Fruit fly (Drosophila melanogaster) whole organism, embryonic: ENCODE measurements around the gene Vago.

ENCODE experiments used
- Bteb2 ChIP-seq: fragments of 200-800 bp; sonication (Bioruptor generic); optimal IDR thresholded peaks from 2 replicates; lab custom pipeline; 2016; ENCODE audit warnings: missing biosample characterization, missing genetic modification characterization
- CG1024 ChIP-seq: fragments of 200-800 bp; sonication (Bioruptor generic); IDR thresholded peaks from 2 replicates; pipeline ENCODE4 v1.3.6; 2022; ENCODE audit warnings: missing biosample characterization, missing genetic modification characterization
- CG11695 ChIP-seq: fragments of 200-800 bp; sonication (Bioruptor generic); IDR thresholded peaks from 3 replicates; pipeline ENCODE4 v1.3.6; 2022; ENCODE audit warnings: missing biosample characterization, missing genetic modification characterization
- CG14710 ChIP-seq: fragments of 200-800 bp; sonication (Bioruptor generic); optimal IDR thresholded peaks from 3 replicates; lab custom pipeline; 2019; ENCODE audit warnings: missing biosample characterization, mild to moderate bottlenecking, missing genetic modification characterization, moderate library complexity
- CG1602 ChIP-seq: fragments of 200-800 bp; sonication (Bioruptor generic); optimal IDR thresholded peaks from 3 replicates; lab custom pipeline; 2016; ENCODE audit warnings: missing biosample characterization, missing genetic modification characterization
- CG1647 ChIP-seq: fragments of 200-800 bp; sonication (Bioruptor generic); optimal IDR thresholded peaks from 3 replicates; lab custom pipeline; 2016; ENCODE audit warnings: missing biosample characterization, missing genetic modification characterization
- CG17829 ChIP-seq: fragments of 200-800 bp; optimal IDR thresholded peaks from 2 replicates; lab custom pipeline; 2019; ENCODE audit warnings: missing biosample characterization, mild to moderate bottlenecking, missing genetic modification characterization, moderate library complexity
- CG1832 ChIP-seq: fragments of 200-800 bp; sonication (Bioruptor generic); optimal IDR thresholded peaks from 2 replicates; lab custom pipeline; 2017; ENCODE audit warnings: missing biosample characterization, mild to moderate bottlenecking, missing genetic modification characterization, inconsistent platforms
- CG18476 ChIP-seq: fragments of 200-800 bp; sonication (Bioruptor generic); optimal IDR thresholded peaks from 2 replicates; lab custom pipeline; 2016; ENCODE audit warnings: missing biosample characterization, mild to moderate bottlenecking, missing genetic modification characterization
- CG2120 ChIP-seq: fragments of 200-800 bp; sonication (Bioruptor generic); optimal IDR thresholded peaks from 3 replicates; lab custom pipeline; 2016; ENCODE audit warnings: missing biosample characterization, missing genetic modification characterization
- CG30020 ChIP-seq: fragments of 200-800 bp; optimal IDR thresholded peaks from 2 replicates; lab custom pipeline; 2019; ENCODE audit warnings: missing biosample characterization, mild to moderate bottlenecking, missing genetic modification characterization, moderate library complexity
- CG6765 ChIP-seq: fragments of 200-800 bp; sonication (Bioruptor generic); optimal IDR thresholded peaks from 3 replicates; lab custom pipeline; 2017; ENCODE audit warnings: missing biosample characterization, mild to moderate bottlenecking, missing genetic modification characterization
- CG6854 ChIP-seq: fragments of 200-800 bp; sonication (Bioruptor generic); optimal IDR thresholded peaks from 3 replicates; lab custom pipeline; 2017; ENCODE audit warnings: missing biosample characterization, mild to moderate bottlenecking, missing genetic modification characterization
- CG7839 ChIP-seq: fragments of 200-800 bp; sonication (Bioruptor generic); optimal IDR thresholded peaks from 3 replicates; lab custom pipeline; 2018; ENCODE audit warnings: missing biosample characterization, mild to moderate bottlenecking, missing genetic modification characterization, moderate library complexity
- CoRest ChIP-seq: fragments of 200-800 bp; sonication (Bioruptor generic); optimal IDR thresholded peaks from 3 replicates; lab custom pipeline; 2018; ENCODE audit warnings: missing biosample characterization, mild to moderate bottlenecking, missing genetic modification characterization, moderate library complexity
- Dbx ChIP-seq: fragments of 200-800 bp; sonication (Bioruptor generic); IDR thresholded peaks from 3 replicates; pipeline ENCODE4 v1.3.6; 2022; ENCODE audit warnings: missing biosample characterization, missing genetic modification characterization
- Dfd ChIP-seq, 2 experiments: fragments of >200 bp; optimal IDR thresholded peaks; 2 replicates each; lab custom pipeline; 2017; ENCODE audit warnings: missing biosample characterization in 2 of 2, missing genetic modification characterization in 2 of 2
- Dref ChIP-seq: fragments of 200-800 bp; sonication (Bioruptor generic); IDR thresholded peaks from 2 replicates; pipeline ENCODE4 v1.3.6; 2022; ENCODE audit warnings: missing biosample characterization, missing genetic modification characterization
- Ets97D ChIP-seq: fragments of 200-800 bp; sonication (Bioruptor generic); optimal IDR thresholded peaks from 3 replicates; lab custom pipeline; 2016; ENCODE audit warnings: missing biosample characterization, missing genetic modification characterization
- Fer3 ChIP-seq: fragments of 200-800 bp; sonication (Bioruptor generic); optimal IDR thresholded peaks from 2 replicates; lab custom pipeline; 2018; ENCODE audit warnings: missing biosample characterization, mild to moderate bottlenecking, missing genetic modification characterization, moderate library complexity
- Hand ChIP-seq: fragments of 200-800 bp; sonication (Bioruptor generic); optimal IDR thresholded peaks from 2 replicates; lab custom pipeline; 2017; ENCODE audit warnings: mild to moderate bottlenecking, missing biosample characterization, missing genetic modification reagents, missing genetic modification characterization
- Hr78 ChIP-seq, 2 experiments: fragments of 200-800 bp in 1 of 2; fragments of >200 bp in 1 of 2; sonication (Bioruptor generic) in 1 of 2; optimal IDR thresholded peaks; 2 replicates each; lab custom pipeline; 2017 to 2019; ENCODE audit warnings: missing biosample characterization in 2 of 2, missing genetic modification characterization in 2 of 2, mild to moderate bottlenecking in 1 of 2, moderate library complexity in 1 of 2
- Lpt ChIP-seq: fragments of >200 bp; optimal IDR thresholded peaks from 2 replicates; lab custom pipeline; 2018; ENCODE audit warnings: missing biosample characterization, missing genetic modification characterization
- MBD-R2 ChIP-seq: fragments of 200-800 bp; sonication (Bioruptor generic); IDR thresholded peaks from 2 replicates; pipeline ENCODE4 v1.3.6; 2022; ENCODE audit warnings: missing biosample characterization, missing genetic modification characterization
- Mad ChIP-seq: fragments of 200-800 bp; sonication (Bioruptor generic); optimal IDR thresholded peaks from 2 replicates; lab custom pipeline; 2016; ENCODE audit warnings: missing biosample characterization, missing genetic modification characterization
- Myb ChIP-seq: fragments of 200-800 bp; sonication (Bioruptor generic); optimal IDR thresholded peaks from 2 replicates; lab custom pipeline; 2016; ENCODE audit warnings: missing biosample characterization, missing genetic modification characterization
- NC2α ChIP-seq: fragments of 200-800 bp; sonication (Bioruptor generic); optimal IDR thresholded peaks from 2 replicates; lab custom pipeline; 2016; ENCODE audit warnings: missing biosample characterization, missing genetic modification characterization
- Nf-YC ChIP-seq: fragments of 200-800 bp; optimal IDR thresholded peaks from 3 replicates; lab custom pipeline; 2019; ENCODE audit warnings: missing biosample characterization, mild to moderate bottlenecking, missing genetic modification characterization, moderate library complexity
- Optix ChIP-seq: fragments of 200-800 bp; sonication (Bioruptor generic); IDR thresholded peaks from 3 replicates; pipeline ENCODE4 v1.3.6; 2022; ENCODE audit warnings: missing biosample characterization, missing genetic modification characterization
- Sin3A ChIP-seq: fragments of >200 bp; optimal IDR thresholded peaks from 2 replicates; lab custom pipeline; 2018
- Taf1 ChIP-seq: fragments of 200-800 bp; sonication (Bioruptor generic); IDR thresholded peaks from 2 replicates; pipeline ENCODE4 v1.3.6; 2022; ENCODE audit warnings: missing biosample characterization, missing genetic modification characterization
- ac ChIP-seq: fragments of 200-800 bp; sonication (Bioruptor generic); optimal IDR thresholded peaks from 3 replicates; lab custom pipeline; 2017; ENCODE audit warnings: missing biosample characterization, mild to moderate bottlenecking, missing genetic modification characterization
- aop ChIP-seq: fragments of 200-800 bp; sonication (Bioruptor generic); IDR thresholded peaks from 2 replicates; pipeline ENCODE4 v1.3.6; 2022; ENCODE audit warnings: missing biosample characterization, missing genetic modification characterization
- bab2 ChIP-seq: fragments of 200-800 bp; sonication (Bioruptor generic); optimal IDR thresholded peaks from 2 replicates; lab custom pipeline; 2016; ENCODE audit warnings: missing biosample characterization, missing genetic modification characterization
- bbx ChIP-seq: fragments of 200-800 bp; sonication (Bioruptor generic); IDR thresholded peaks from 2 replicates; pipeline ENCODE4 v1.3.6; 2022; ENCODE audit warnings: missing biosample characterization, missing genetic modification characterization; ENCODE audit not compliant: partially characterized antibody
- croc ChIP-seq: fragments of 200-800 bp; sonication (Bioruptor generic); conservative IDR thresholded peaks from 3 replicates; pipeline ENCODE4 v1.3.6; 2022; ENCODE audit warnings: missing biosample characterization, missing genetic modification characterization
- crp ChIP-seq, 2 experiments: fragments of 200-800 bp; sonication (Bioruptor generic); optimal IDR thresholded peaks; 2 replicates in 1 of 2; 3 replicates in 1 of 2; lab custom pipeline; 2017; ENCODE audit warnings: missing biosample characterization in 2 of 2, missing genetic modification characterization in 2 of 2, mild to moderate bottlenecking in 1 of 2, moderate library complexity in 1 of 2
- cwo ChIP-seq: fragments of 200-800 bp; sonication (Bioruptor generic); optimal IDR thresholded peaks from 3 replicates; lab custom pipeline; 2017; ENCODE audit warnings: missing biosample characterization, missing genetic modification characterization, mild to moderate bottlenecking, moderate library complexity, missing genetic modification reagents
- dati ChIP-seq: fragments of 200-800 bp; sonication (Bioruptor generic); IDR thresholded peaks from 2 replicates; pipeline ENCODE4 v1.3.6; 2022; ENCODE audit warnings: missing biosample characterization, missing genetic modification characterization
- gce ChIP-seq: fragments of 200-800 bp; sonication (Bioruptor generic); IDR thresholded peaks from 3 replicates; pipeline ENCODE4 v1.3.6; 2022; ENCODE audit warnings: missing biosample characterization, missing genetic modification characterization
- kay ChIP-seq: fragments of 200-800 bp; sonication (Bioruptor generic); optimal IDR thresholded peaks from 2 replicates; lab custom pipeline; 2016; ENCODE audit warnings: missing biosample characterization, missing genetic modification characterization
- ken ChIP-seq: fragments of 200-800 bp; sonication (Bioruptor generic); IDR thresholded peaks from 3 replicates; pipeline ENCODE4 v1.3.6; 2022; ENCODE audit warnings: missing biosample characterization, missing genetic modification characterization
- lmd ChIP-seq: fragments of 200-800 bp; sonication (Bioruptor generic); IDR thresholded peaks from 2 replicates; pipeline ENCODE4 v1.3.6; 2022; ENCODE audit warnings: missing biosample characterization, missing genetic modification characterization
- maf-S ChIP-seq: fragments of 200-800 bp; sonication (Bioruptor generic); optimal IDR thresholded peaks from 2 replicates; lab custom pipeline; 2016; ENCODE audit warnings: missing biosample characterization, missing genetic modification characterization
- p53 ChIP-seq: fragments of 200-800 bp; sonication (Bioruptor generic); optimal IDR thresholded peaks from 2 replicates; lab custom pipeline; 2016; ENCODE audit warnings: missing biosample characterization, missing genetic modification characterization
- psq ChIP-seq: fragments of 200-800 bp; sonication (Bioruptor generic); optimal IDR thresholded peaks from 2 replicates; lab custom pipeline; 2017; ENCODE audit warnings: missing biosample characterization, missing genetic modification characterization
- pzg ChIP-seq: fragments of 200-800 bp; sonication (Bioruptor generic); optimal IDR thresholded peaks from 3 replicates; lab custom pipeline; 2018; ENCODE audit warnings: missing biosample characterization, mild to moderate bottlenecking, missing genetic modification characterization, moderate library complexity
- ro ChIP-seq: fragments of 200-800 bp; sonication (Bioruptor generic); IDR thresholded peaks from 2 replicates; pipeline ENCODE4 v1.3.6; 2022; ENCODE audit warnings: missing biosample characterization, missing genetic modification characterization
- run ChIP-seq: fragments of 200-800 bp; sonication (Bioruptor generic); optimal IDR thresholded peaks from 3 replicates; lab custom pipeline; 2018; ENCODE audit warnings: missing biosample characterization, mild to moderate bottlenecking, missing genetic modification characterization
- sna ChIP-seq: fragments of 200-800 bp; sonication (Bioruptor generic); IDR thresholded peaks from 2 replicates; pipeline ENCODE4 v1.3.6; 2022; ENCODE audit warnings: missing biosample characterization, missing genetic modification characterization; ENCODE audit not compliant: partially characterized antibody
- tgo ChIP-seq: fragments of 200-800 bp; sonication (Bioruptor generic); IDR thresholded peaks from 3 replicates; pipeline ENCODE4 v1.3.6; 2022; ENCODE audit warnings: missing biosample characterization, missing genetic modification characterization
- unc-4 ChIP-seq: fragments of 200-800 bp; sonication (Bioruptor generic); IDR thresholded peaks from 2 replicates; pipeline ENCODE4 v1.3.6; 2022; ENCODE audit warnings: missing biosample characterization, missing genetic modification characterization; ENCODE audit not compliant: partially characterized antibody
- usp ChIP-seq: fragments of >200 bp; optimal IDR thresholded peaks from 2 replicates; lab custom pipeline; 2017; ENCODE audit warnings: missing biosample characterization, missing genetic modification characterization

Vago gene

DNA sequence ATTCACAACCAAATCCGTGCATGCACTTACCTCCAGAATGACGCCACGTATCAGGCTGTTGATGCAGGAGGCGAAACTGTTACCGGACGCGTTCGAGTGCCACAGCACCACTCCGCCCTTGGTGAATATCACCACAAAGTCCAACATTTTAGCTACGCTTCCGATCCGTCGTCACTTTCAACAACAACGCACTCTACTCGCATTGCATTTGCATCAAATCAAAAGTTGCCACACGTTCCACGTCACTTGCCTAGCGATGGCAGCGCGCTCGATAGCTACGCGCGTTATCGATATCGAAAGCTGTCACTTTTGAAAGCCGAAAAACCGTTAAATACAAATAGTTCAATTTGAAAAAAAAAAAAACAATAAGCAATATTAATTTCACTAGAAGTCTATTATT lies 39.7 kb downstream of the Vago start, which contains the start of gene SrpRalpha (continued):
- TF ChIP-seq kay (GFP tag; lab: Kevin White, UChicago) = no peak
- TF ChIP-seq cwo = no peak
- TF ChIP-seq CG1832 (GFP tag; lab: Kevin White, UChicago) = no peak
- TF ChIP-seq CG1024 (GFP tag; lab: Robert Waterston, UW) = no peak
- no peak for TF ChIP-seq maf-S
- TF ChIP-seq lmd (GFP tag; lab: Robert Waterston, UW) = no peak
- no peak for TF ChIP-seq Sin3A
- no peak for TF ChIP-seq gce (GFP tag; lab: Robert Waterston, UW)
- TF ChIP-seq CG6765 = no peak
- no peak for TF ChIP-seq Hr78 (GFP tag; optimal IDR thresholded peaks at IDR 0.05; lab: Kevin White, UChicago)
- peak; percentile 72 for TF ChIP-seq Dref (GFP tag; lab: Robert Waterston, UW)
- no peak for TF ChIP-seq CG30020 (tag; lab: Kevin White, UChicago)
- TF ChIP-seq usp (GFP tag; lab: Kevin White, UChicago) = no peak
- TF ChIP-seq aop (GFP tag; lab: Robert Waterston, UW) = no peak
- no peak for TF ChIP-seq tgo
- TF ChIP-seq unc-4 = peak; percentile 47; the same call in 1 of the 2 replicates
- TF ChIP-seq Nf-YC (tag; lab: Kevin White, UChicago) = no peak
- TF ChIP-seq pzg (GFP tag; lab: Kevin White, UChicago) = peak; percentile 39
- no peak for TF ChIP-seq ken
- TF ChIP-seq psq (GFP tag; lab: Kevin White, UChicago) = no peak
- peak; percentile 59 for TF ChIP-seq CG14710 (tag; lab: Kevin White, UChicago)
- no peak for TF ChIP-seq run
- no peak for TF ChIP-seq CG18476 (GFP tag; lab: Kevin White, UChicago)
- TF ChIP-seq Lpt (GFP tag; lab: Kevin White, UChicago) = no peak
- TF ChIP-seq CG17829 (tag; lab: Kevin White, UChicago) = peak; percentile 12
- no peak for TF ChIP-seq ac (GFP tag; lab: Kevin White, UChicago)
- TF ChIP-seq CG11695 (GFP tag; lab: Robert Waterston, UW) = no peak
- TF ChIP-seq Taf1 (GFP tag; lab: Robert Waterston, UW) = no peak
- TF ChIP-seq Fer3 (tag; lab: Kevin White, UChicago) = no peak
- TF ChIP-seq Hand (GFP tag; lab: Kevin White, UChicago) = no peak
- TF ChIP-seq CG6854 (GFP tag; lab: Kevin White, UChicago) = no peak
- no peak for TF ChIP-seq bab2 (GFP tag; lab: Kevin White, UChicago)
- no peak for TF ChIP-seq CoRest
- TF ChIP-seq croc (GFP tag; lab: Robert Waterston, UW) = no peak
- TF ChIP-seq NC2α = no peak
- TF ChIP-seq Mad (GFP tag; lab: Kevin White, UChicago) = no peak
- TF ChIP-seq ro (GFP tag; lab: Robert Waterston, UW) = no peak
- no peak for TF ChIP-seq CG2120 (GFP tag; lab: Kevin White, UChicago)
- no peak for TF ChIP-seq Dfd (GFP tag; optimal IDR thresholded peaks at IDR 0.05; lab: Kevin White, UChicago)
- TF ChIP-seq bbx (GFP tag; lab: Robert Waterston, UW) = peak; percentile 61; the same call in 1 of the 2 replicates
- TF ChIP-seq p53 = no peak
- TF ChIP-seq Ets97D (GFP tag; lab: Kevin White, UChicago) = peak; percentile 26
- TF ChIP-seq Myb (GFP tag; lab: Kevin White, UChicago) = peak; percentile 93
- no peak for TF ChIP-seq Optix (GFP tag; lab: Robert Waterston, UW)
- TF ChIP-seq CG1647 (GFP tag; lab: Kevin White, UChicago) = no peak
- TF ChIP-seq sna (GFP tag; lab: Robert Waterston, UW) = 0 out of 2 replicates have a peak, but pooled peaks have one; percentile 16
- TF ChIP-seq crp (GFP tag; optimal IDR thresholded peaks at IDR 0.05; lab: Kevin White, UChicago) = no peak
- TF ChIP-seq Bteb2 (GFP tag; lab: Kevin White, UChicago) = no peak
- TF ChIP-seq dati = no peak
- TF ChIP-seq MBD-R2 (GFP tag; lab: Robert Waterston, UW) = peak; percentile 57
- no peak for TF ChIP-seq CG1602 (GFP tag; lab: Kevin White, UChicago)
- no peak for TF ChIP-seq CG7839 (tag; lab: Kevin White, UChicago)
- TF ChIP-seq Dbx (GFP tag; lab: Robert Waterston, UW) = no peak
